Worm (Caenorhabditis elegans): ENCODE data around the gene C34F11.2.
A peak's percentile ranks its signal among the peaks of the same experiment; 100 is the strongest.

Gene C34F11.2

DNA sequence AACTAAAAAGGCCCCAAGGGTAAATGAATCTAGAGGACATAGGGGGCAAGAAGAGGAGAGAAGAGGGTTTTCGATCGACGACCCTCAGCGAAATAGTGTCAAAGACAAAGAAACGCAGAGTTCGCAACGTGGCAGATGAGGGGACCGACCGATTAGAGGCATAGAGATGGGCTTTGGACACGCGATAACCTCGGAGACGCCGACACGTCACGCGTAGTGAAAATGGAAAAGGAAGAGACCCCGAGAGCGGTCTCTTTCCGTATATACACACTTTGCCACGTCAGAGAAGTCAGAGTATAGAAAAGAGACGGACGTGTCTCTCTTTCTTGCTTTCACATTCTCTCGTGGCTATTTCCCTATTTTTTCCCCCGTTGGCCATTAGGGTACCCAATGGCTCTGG is 30.6 kb upstream of the C34F11.2 start (continued):
- TF ChIP-seq arid-1 (GFP tag; conservative IDR thresholded peaks at IDR 0.05) (no peak), egl-43 (GFP tag; IDR thresholded peaks at IDR 0.05) (peak; percentile 78), fos-1 (tag; optimal IDR thresholded peaks at IDR 0.05) (no peak), vab-7 (GFP tag; IDR thresholded peaks at IDR 0.05) (peak; percentile 56), nhr-77 (tag; optimal IDR thresholded peaks at IDR 0.05) (no peak), dmd-6 (GFP tag; IDR thresholded peaks at IDR 0.05) (peak; percentile 64), mes-2 (tag; optimal IDR thresholded peaks at IDR 0.05; ENCODE audit: poor library complexity, severe bottlenecking) (peak; percentile 56), nhr-41 (GFP tag; IDR thresholded peaks at IDR 0.05) (no peak)

DNA sequence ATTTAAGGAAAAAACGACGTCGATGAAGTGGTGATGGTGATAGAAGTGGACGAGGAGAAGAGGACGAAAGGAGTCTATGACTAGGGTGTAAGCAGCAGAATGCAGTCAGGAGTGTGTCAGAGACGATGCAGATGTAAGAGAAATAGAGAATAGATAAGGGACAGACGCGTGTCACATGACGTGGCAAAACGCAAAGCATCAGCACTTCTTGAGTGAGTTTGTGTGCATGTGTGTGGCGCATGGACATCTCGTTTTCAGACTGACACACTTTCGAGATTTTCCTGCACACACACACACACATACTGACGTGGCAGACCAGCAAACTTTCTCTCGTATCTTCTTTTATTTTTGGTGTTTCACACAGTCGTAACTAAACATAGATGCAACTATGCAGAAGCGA is 29.6 kb upstream of the C34F11.2 start:
- 0 out of 2 replicates have a peak, but pooled peaks have one; percentile 34 for TF ChIP-seq zfp-3 (GFP tag; conservative IDR thresholded peaks at IDR 0.05)
- no peak for TF ChIP-seq spr-3 (GFP tag; optimal IDR thresholded peaks at IDR 0.05)
- TF ChIP-seq unc-62 (GFP tag; optimal IDR thresholded peaks at IDR 0.05 in 1 of 2): peak in 1 of 2 experiments; percentile 67
- TF ChIP-seq unc-62 (tag; optimal IDR thresholded peaks at IDR 0.05): no peak
- peak; percentile 7 for TF ChIP-seq ama-1 (optimal IDR thresholded peaks at IDR 0.05)
- TF ChIP-seq dmd-8 (GFP tag; IDR thresholded peaks at IDR 0.05): no peak
- TF ChIP-seq egl-43 (GFP tag; IDR thresholded peaks at IDR 0.05): peak; percentile 61; the same call in 1 of the 2 replicates
- TF ChIP-seq vab-7 (GFP tag; IDR thresholded peaks at IDR 0.05): no peak
- TF ChIP-seq mes-2 (tag; optimal IDR thresholded peaks at IDR 0.05; ENCODE audit: poor library complexity, severe bottlenecking): peak; percentile 15
- peak; percentile 82 for TF ChIP-seq nhr-48 (tag; optimal IDR thresholded peaks at IDR 0.05)
- peak in 1 of 2 experiments; percentile 65 for TF ChIP-seq hif-1 (tag; optimal IDR thresholded peaks at IDR 0.05)
- peak; percentile 67 for TF ChIP-seq hmg-1.1 (GFP tag; IDR thresholded peaks at IDR 0.05)
- no peak for TF ChIP-seq lin-13 (GFP tag; optimal IDR thresholded peaks at IDR 0.05)
- peak; percentile 94 for TF ChIP-seq mxl-3 (GFP tag; optimal IDR thresholded peaks at IDR 0.05)
- peak; percentile 81 for TF ChIP-seq nhr-28 (tag; optimal IDR thresholded peaks at IDR 0.05)
- TF ChIP-seq nhr-11 (tag; optimal IDR thresholded peaks at IDR 0.05): peak; percentile 58
- TF ChIP-seq aha-1 (tag): peak; percentile 98
- no peak for TF ChIP-seq F49E8.2 (tag; optimal IDR thresholded peaks at IDR 0.05; ENCODE audit: borderline replicate concordance)
- peak; percentile 97 for TF ChIP-seq dmd-6 (GFP tag; IDR thresholded peaks at IDR 0.05)
- TF ChIP-seq gei-8 (GFP tag; optimal IDR thresholded peaks at IDR 0.05): peak; percentile 28
- TF ChIP-seq T26A8.4 (GFP tag; IDR thresholded peaks at IDR 0.05): peak; percentile 63
- TF ChIP-seq ceh-44 (GFP tag; IDR thresholded peaks at IDR 0.05): no peak
- no peak for TF ChIP-seq ZK337.2 (GFP tag; IDR thresholded peaks at IDR 0.05)
- TF ChIP-seq fos-1 (tag; optimal IDR thresholded peaks at IDR 0.05): no peak
- TF ChIP-seq fkh-10 (GFP tag; optimal IDR thresholded peaks at IDR 0.05): no peak
- TF ChIP-seq nhr-6 (tag; optimal IDR thresholded peaks at IDR 0.05): peak; percentile 42
- peak; percentile 5 for TF ChIP-seq ztf-7 (tag; optimal IDR thresholded peaks at IDR 0.05)
- peak; percentile 55; the same call in 1 of the 2 replicates for TF ChIP-seq madf-9 (GFP tag; conservative IDR thresholded peaks at IDR 0.05)
- peak; percentile 54 for TF ChIP-seq lin-38 (GFP tag; IDR thresholded peaks at IDR 0.05)
- TF ChIP-seq php-3 (GFP tag; IDR thresholded peaks at IDR 0.05): peak; percentile 27; the same call in 1 of the 2 replicates
- TF ChIP-seq lsy-2 (tag; optimal IDR thresholded peaks at IDR 0.05): peak; percentile 54 to 74
- peak; percentile 57; the same call in 1 of the 2 replicates for TF ChIP-seq nhr-42 (GFP tag; IDR thresholded peaks at IDR 0.05)
- no peak for TF ChIP-seq madf-5 (GFP tag; IDR thresholded peaks at IDR 0.05)
- peak; percentile 49 for TF ChIP-seq nhr-25 (tag; optimal IDR thresholded peaks at IDR 0.05; ENCODE audit: borderline replicate concordance, insufficient read depth)
- TF ChIP-seq F10B5.3 (tag; optimal IDR thresholded peaks at IDR 0.05): no peak
- TF ChIP-seq ces-1 (GFP tag; optimal IDR thresholded peaks at IDR 0.05): no peak
- TF ChIP-seq ceh-82 (tag; optimal IDR thresholded peaks at IDR 0.05): no peak
- peak; percentile 78 for TF ChIP-seq dve-1 (tag; optimal IDR thresholded peaks at IDR 0.05; ENCODE audit: insufficient read depth)
- no peak for TF ChIP-seq skn-1 (tag; optimal IDR thresholded peaks at IDR 0.05)
- TF ChIP-seq zip-11 (GFP tag; IDR thresholded peaks at IDR 0.05): no peak
- peak; percentile 29; the same call in 1 of the 2 replicates for TF ChIP-seq set-16 (GFP tag; IDR thresholded peaks at IDR 0.05)
- TF ChIP-seq jun-1 (tag; optimal IDR thresholded peaks at IDR 0.05): peak; percentile 17
- TF ChIP-seq nhr-102 (tag; optimal IDR thresholded peaks at IDR 0.05): peak; percentile 68
- no peak for TF ChIP-seq sdz-12 (GFP tag; optimal IDR thresholded peaks at IDR 0.05)
- TF ChIP-seq tag-97 (GFP tag; IDR thresholded peaks at IDR 0.05): no peak
- no peak for TF ChIP-seq zip-2 (tag; optimal IDR thresholded peaks at IDR 0.05)

Data from whole organism, L4 larva.